Fruit fly (Drosophila melanogaster) whole organism, embryonic: ENCODE data around the gene CG17264.
A peak's percentile ranks its signal among the peaks of the same experiment; 100 is the strongest.

Experiments
- Abd-B ChIP-seq: fragments of 200-800 bp; sonication (Bioruptor generic); optimal IDR thresholded peaks from 2 replicates; lab custom pipeline; 2018; ENCODE audit warnings: missing biosample characterization, mild to moderate bottlenecking, missing genetic modification characterization, moderate library complexity
- Ada2b ChIP-seq: fragments of 200-800 bp; sonication (Bioruptor generic); IDR thresholded peaks from 2 replicates; pipeline ENCODE4 v1.3.6; 2022; ENCODE audit warnings: missing biosample characterization, missing genetic modification characterization
- CG10431 ChIP-seq: fragments of 200-800 bp; sonication (Bioruptor generic); optimal IDR thresholded peaks from 3 replicates; lab custom pipeline; 2018; ENCODE audit warnings: missing biosample characterization, mild to moderate bottlenecking, missing genetic modification characterization
- CG11085 ChIP-seq: fragments of 200-800 bp; sonication (Bioruptor generic); IDR thresholded peaks from 2 replicates; pipeline ENCODE4 v1.3.6; 2022; ENCODE audit warnings: missing biosample characterization, missing genetic modification characterization
- CG12942 ChIP-seq: fragments of 200-800 bp; sonication (Bioruptor generic); optimal IDR thresholded peaks from 3 replicates; lab custom pipeline; 2016; ENCODE audit warnings: missing biosample characterization, missing genetic modification characterization
- CG13287 ChIP-seq: fragments of 200-800 bp; sonication (Bioruptor generic); IDR thresholded peaks from 2 replicates; pipeline ENCODE4 v1.3.6; 2022; ENCODE audit warnings: missing biosample characterization, missing genetic modification characterization; ENCODE audit not compliant: partially characterized antibody
- CG13424 ChIP-seq: fragments of 200-800 bp; sonication (Bioruptor generic); optimal IDR thresholded peaks from 2 replicates; lab custom pipeline; 2019; ENCODE audit warnings: missing biosample characterization, mild to moderate bottlenecking, missing genetic modification characterization, moderate library complexity
- CG14667 ChIP-seq: fragments of 200-800 bp; sonication (Bioruptor generic); IDR thresholded peaks from 2 replicates; pipeline ENCODE4 v1.3.6; 2022; ENCODE audit warnings: missing biosample characterization, missing genetic modification characterization
- CG15696 ChIP-seq: fragments of 200-800 bp; sonication (Bioruptor generic); optimal IDR thresholded peaks from 2 replicates; lab custom pipeline; 2019; ENCODE audit warnings: missing biosample characterization, mild to moderate bottlenecking, missing genetic modification characterization, moderate library complexity
- CG17385 ChIP-seq: fragments of 200-800 bp; sonication (Bioruptor generic); optimal IDR thresholded peaks from 3 replicates; lab custom pipeline; 2018; ENCODE audit warnings: missing biosample characterization, mild to moderate bottlenecking, missing genetic modification characterization
- CG17568 ChIP-seq: fragments of 200-800 bp; sonication (Bioruptor generic); optimal IDR thresholded peaks from 2 replicates; lab custom pipeline; 2018; ENCODE audit warnings: missing biosample characterization, mild to moderate bottlenecking, missing genetic modification characterization, moderate library complexity
- CG17829 ChIP-seq: fragments of 200-800 bp; optimal IDR thresholded peaks from 2 replicates; lab custom pipeline; 2019; ENCODE audit warnings: missing biosample characterization, mild to moderate bottlenecking, missing genetic modification characterization, moderate library complexity
- CG2129 ChIP-seq: fragments of 200-800 bp; sonication (Bioruptor generic); IDR thresholded peaks from 2 replicates; pipeline ENCODE4 v1.3.6; 2022; ENCODE audit warnings: missing biosample characterization, missing genetic modification characterization; ENCODE audit not compliant: partially characterized antibody
- CG3065 ChIP-seq: fragments of 200-800 bp; sonication (Bioruptor generic); optimal IDR thresholded peaks from 2 replicates; lab custom pipeline; 2016; ENCODE audit warnings: missing biosample characterization, missing genetic modification characterization
- CG34224 ChIP-seq: fragments of 200-800 bp; sonication (Bioruptor generic); IDR thresholded peaks from 3 replicates; pipeline ENCODE4 v1.3.6; 2022; ENCODE audit warnings: missing biosample characterization, missing genetic modification characterization; ENCODE audit not compliant: partially characterized antibody
- CG4360 ChIP-seq: fragments of 200-800 bp; sonication (Bioruptor generic); IDR thresholded peaks from 2 replicates; pipeline ENCODE4 v1.3.6; 2022; ENCODE audit warnings: missing biosample characterization, missing genetic modification characterization
- CG4854 ChIP-seq: fragments of 200-800 bp; sonication (Bioruptor generic); optimal IDR thresholded peaks from 2 replicates; lab custom pipeline; 2016; ENCODE audit warnings: missing biosample characterization, missing genetic modification characterization, inconsistent platforms
- CG5245 ChIP-seq: fragments of 200-800 bp; sonication (Bioruptor generic); optimal IDR thresholded peaks from 3 replicates; lab custom pipeline; 2016; ENCODE audit warnings: missing biosample characterization, missing genetic modification characterization
- CG6765 ChIP-seq: fragments of 200-800 bp; sonication (Bioruptor generic); optimal IDR thresholded peaks from 3 replicates; lab custom pipeline; 2017; ENCODE audit warnings: missing biosample characterization, mild to moderate bottlenecking, missing genetic modification characterization
- CG6791 ChIP-seq: fragments of 200-800 bp; sonication (Bioruptor generic); IDR thresholded peaks from 3 replicates; pipeline ENCODE4 v1.3.6; 2022; ENCODE audit warnings: missing biosample characterization, missing genetic modification characterization; ENCODE audit not compliant: partially characterized antibody
- CG8359 ChIP-seq: fragments of 200-800 bp; sonication (Bioruptor generic); optimal IDR thresholded peaks from 2 replicates; lab custom pipeline; 2017; ENCODE audit warnings: missing biosample characterization, mild to moderate bottlenecking, missing genetic modification characterization, borderline replicate concordance
- Hr51 ChIP-seq, 2 experiments: fragments of 200-800 bp; sonication (Bioruptor generic); optimal IDR thresholded peaks; 2 replicates in 1 of 2; 3 replicates in 1 of 2; lab custom pipeline; 2016 to 2018; ENCODE audit warnings: missing biosample characterization in 2 of 2, missing genetic modification characterization in 2 of 2, mild to moderate bottlenecking in 1 of 2, moderate library complexity in 1 of 2
- Jarid2 ChIP-seq: fragments of 200-800 bp; sonication (Bioruptor generic); optimal IDR thresholded peaks from 3 replicates; lab custom pipeline; 2017; ENCODE audit warnings: mild to moderate bottlenecking, missing biosample characterization, missing genetic modification reagents, missing genetic modification characterization
- Lim3 ChIP-seq: fragments of 200-800 bp; sonication (Bioruptor generic); IDR thresholded peaks from 2 replicates; pipeline ENCODE4 v1.3.6; 2022; ENCODE audit warnings: missing biosample characterization, missing genetic modification characterization
- Mrtf ChIP-seq: fragments of 200-800 bp; sonication (Bioruptor generic); IDR thresholded peaks from 3 replicates; pipeline ENCODE4 v1.3.6; 2022; ENCODE audit warnings: missing biosample characterization, missing genetic modification characterization
- Neu2 ChIP-seq: fragments of 200-800 bp; sonication (Bioruptor generic); optimal IDR thresholded peaks from 3 replicates; lab custom pipeline; 2016; ENCODE audit warnings: missing biosample characterization, missing genetic modification characterization, borderline replicate concordance
- Ravus ChIP-seq: fragments of 200-800 bp; sonication (Bioruptor generic); IDR thresholded peaks from 2 replicates; pipeline ENCODE4 v1.3.6; 2022; ENCODE audit warnings: missing biosample characterization, missing genetic modification characterization
- Rfx ChIP-seq: fragments of 200-800 bp; sonication (Bioruptor generic); IDR thresholded peaks from 2 replicates; pipeline ENCODE4 v1.3.6; 2022; ENCODE audit warnings: missing biosample characterization, missing genetic modification characterization
- Stat92E ChIP-seq, 3 experiments: fragments of >200 bp in 2 of 3; fragments of 200-800 bp in 1 of 3; sonication (Bioruptor generic) in 1 of 3; optimal IDR thresholded peaks; 2 replicates each; lab custom pipeline; 2017 to 2019; ENCODE audit warnings: missing biosample characterization in 3 of 3, missing genetic modification characterization in 3 of 3, mild to moderate bottlenecking in 1 of 3, moderate library complexity in 1 of 3
- Tbp ChIP-seq: fragments of >200 bp; optimal IDR thresholded peaks from 2 replicates; lab custom pipeline; 2018; ENCODE audit warnings: missing biosample characterization, missing genetic modification characterization
- cato ChIP-seq: fragments of 200-800 bp; sonication (Bioruptor generic); optimal IDR thresholded peaks from 2 replicates; lab custom pipeline; 2016; ENCODE audit warnings: missing biosample characterization, missing genetic modification characterization, borderline replicate concordance
- ci ChIP-seq: fragments of 200-800 bp; sonication (Bioruptor generic); IDR thresholded peaks from 3 replicates; pipeline ENCODE4 v1.3.6; 2022; ENCODE audit warnings: missing biosample characterization, missing genetic modification characterization
- croc ChIP-seq: fragments of 200-800 bp; sonication (Bioruptor generic); conservative IDR thresholded peaks from 3 replicates; pipeline ENCODE4 v1.3.6; 2022; ENCODE audit warnings: missing biosample characterization, missing genetic modification characterization
- crol ChIP-seq: fragments of 200-800 bp; sonication (Bioruptor generic); IDR thresholded peaks from 2 replicates; pipeline ENCODE4 v1.3.6; 2022; ENCODE audit warnings: missing biosample characterization, missing genetic modification characterization
- disco-r ChIP-seq: fragments of 200-800 bp; sonication (Bioruptor generic); optimal IDR thresholded peaks from 2 replicates; lab custom pipeline; 2016; ENCODE audit warnings: missing biosample characterization, missing genetic modification characterization
- ems ChIP-seq: fragments of 200-800 bp; sonication (Bioruptor generic); optimal IDR thresholded peaks from 3 replicates; lab custom pipeline; 2016; ENCODE audit warnings: missing biosample characterization, missing genetic modification characterization
- fd102C ChIP-seq: fragments of 200-800 bp; sonication (Bioruptor generic); optimal IDR thresholded peaks from 2 replicates; lab custom pipeline; 2018; ENCODE audit warnings: missing biosample characterization, mild to moderate bottlenecking, missing genetic modification characterization, moderate library complexity
- gro ChIP-seq: fragments of 200-800 bp; sonication (Bioruptor generic); optimal IDR thresholded peaks from 2 replicates; lab custom pipeline; 2016; ENCODE audit warnings: missing biosample characterization, missing genetic modification characterization
- lab ChIP-seq: fragments of 200-800 bp; sonication (Bioruptor generic); optimal IDR thresholded peaks from 3 replicates; lab custom pipeline; 2017; ENCODE audit warnings: missing biosample characterization, missing genetic modification characterization, mild to moderate bottlenecking, moderate library complexity, missing genetic modification reagents
- lov ChIP-seq, 2 experiments: fragments of 200-800 bp in 1 of 2; fragments of >200 bp in 1 of 2; sonication (Bioruptor generic) in 1 of 2; IDR thresholded peaks in 1 of 2; optimal IDR thresholded peaks in 1 of 2; 2 replicates in 1 of 2; 3 replicates in 1 of 2; pipeline versions ENCODE4 v1.3.6 to Lab custom; 2017 to 2022; ENCODE audit warnings: missing biosample characterization in 1 of 2, missing genetic modification characterization in 1 of 2
- salm ChIP-seq: fragments of 200-800 bp; sonication (Bioruptor generic); optimal IDR thresholded peaks from 2 replicates; lab custom pipeline; 2018; ENCODE audit warnings: missing biosample characterization, mild to moderate bottlenecking, missing genetic modification characterization
- sim ChIP-seq: fragments of 200-800 bp; sonication (Bioruptor generic); IDR thresholded peaks from 2 replicates; pipeline ENCODE4 v1.3.6; 2022; ENCODE audit warnings: missing biosample characterization, missing genetic modification characterization
- sna ChIP-seq: fragments of 200-800 bp; sonication (Bioruptor generic); IDR thresholded peaks from 2 replicates; pipeline ENCODE4 v1.3.6; 2022; ENCODE audit warnings: missing biosample characterization, missing genetic modification characterization; ENCODE audit not compliant: partially characterized antibody
- tgo ChIP-seq: fragments of 200-800 bp; sonication (Bioruptor generic); IDR thresholded peaks from 3 replicates; pipeline ENCODE4 v1.3.6; 2022; ENCODE audit warnings: missing biosample characterization, missing genetic modification characterization
- tll ChIP-seq, 2 experiments: fragments of 200-800 bp in 1 of 2; fragments of >200 bp in 1 of 2; sonication (Bioruptor generic) in 1 of 2; optimal IDR thresholded peaks; 2 replicates each; lab custom pipeline; 2017 to 2019; ENCODE audit warnings: missing biosample characterization in 2 of 2, missing genetic modification characterization in 2 of 2, mild to moderate bottlenecking in 1 of 2, moderate library complexity in 1 of 2
- twi ChIP-seq: fragments of 200-800 bp; optimal IDR thresholded peaks from 2 replicates; lab custom pipeline; 2019; ENCODE audit warnings: missing biosample characterization, mild to moderate bottlenecking, missing genetic modification characterization, moderate library complexity
- vnd ChIP-seq: fragments of 200-800 bp; sonication (Bioruptor generic); IDR thresholded peaks from 3 replicates; pipeline ENCODE4 v1.3.6; 2022; ENCODE audit warnings: missing biosample characterization, missing genetic modification characterization; ENCODE audit not compliant: partially characterized antibody
- zfh2 ChIP-seq: fragments of 200-800 bp; sonication (Bioruptor generic); optimal IDR thresholded peaks from 2 replicates; lab custom pipeline; 2016; ENCODE audit warnings: missing biosample characterization, missing genetic modification characterization

CG17264 gene

DNA sequence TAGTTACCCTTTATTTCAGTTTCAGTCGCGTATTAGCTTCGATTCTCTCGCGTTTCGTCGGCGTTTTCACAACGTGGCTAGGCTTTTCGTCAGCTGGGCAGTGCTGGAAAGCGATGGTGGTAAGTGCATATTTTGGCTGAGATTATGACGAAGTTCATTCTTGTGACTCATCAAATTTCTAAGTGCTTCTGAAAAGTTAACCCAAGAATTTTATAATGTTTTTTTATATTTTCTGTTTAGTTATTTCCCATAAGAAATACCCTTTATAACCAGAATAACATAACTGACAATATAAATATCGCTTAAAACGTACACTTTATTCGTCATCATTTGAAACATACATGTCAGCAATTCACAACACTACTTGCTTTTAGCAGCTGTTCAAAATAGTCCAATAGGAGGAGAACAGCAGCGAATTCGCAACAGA lies 18.9 kb downstream of the CG17264 start, which contains the start of the genes CG17260 and SerRS (continued):
- peak; percentile 61 for TF ChIP-seq Jarid2
- TF ChIP-seq sim (GFP tag; lab: Robert Waterston, UW): no peak
- no peak for TF ChIP-seq lov (optimal IDR thresholded peaks at IDR 0.05; lab: Kevin White, UChicago)
- TF ChIP-seq lov (GFP tag; IDR thresholded peaks at IDR 0.05; lab: Robert Waterston, UW): 0 out of 3 replicates have a peak, but pooled peaks have one; percentile 35
- peak; percentile 94 for TF ChIP-seq CG14667 (GFP tag; lab: Robert Waterston, UW)
- peak; percentile 92 for TF ChIP-seq CG12942 (GFP tag; lab: Kevin White, UChicago)
- TF ChIP-seq lab (GFP tag; lab: Kevin White, UChicago): peak; percentile 94
- TF ChIP-seq twi (tag; lab: Kevin White, UChicago): peak; percentile 87
- TF ChIP-seq sna (GFP tag; lab: Robert Waterston, UW): no peak
- TF ChIP-seq CG11085: peak; percentile 92
- peak; percentile 92 for TF ChIP-seq gro
- TF ChIP-seq Rfx (GFP tag; lab: Robert Waterston, UW): peak; percentile 94
- TF ChIP-seq CG2129 (GFP tag; lab: Robert Waterston, UW): no peak
- TF ChIP-seq fd102C (GFP tag; lab: Kevin White, UChicago): peak; percentile 48
- TF ChIP-seq vnd (GFP tag; lab: Robert Waterston, UW): peak; percentile 46; the same call in 1 of the 3 replicates
- peak in 1 of 3 experiments; percentile 37 for TF ChIP-seq Stat92E (GFP tag; optimal IDR thresholded peaks at IDR 0.05; lab: Kevin White, UChicago)
- TF ChIP-seq Ada2b: peak; percentile 91
- TF ChIP-seq CG17385 (GFP tag; lab: Kevin White, UChicago): peak; percentile 85
- TF ChIP-seq CG6765 (GFP tag; lab: Kevin White, UChicago): peak; percentile 82
- peak; percentile 74 for TF ChIP-seq CG8359 (GFP tag; lab: Kevin White, UChicago)
- peak; percentile 77; the same call in 1 of the 3 replicates for TF ChIP-seq ci (GFP tag; lab: Robert Waterston, UW)
- TF ChIP-seq Mrtf (GFP tag; lab: Robert Waterston, UW): peak; percentile 88
- TF ChIP-seq CG17829 (tag; lab: Kevin White, UChicago): peak; percentile 92
- peak; percentile 94 for TF ChIP-seq tgo (GFP tag; lab: Robert Waterston, UW)
- TF ChIP-seq Ravus (GFP tag; lab: Robert Waterston, UW): peak; percentile 78
- TF ChIP-seq croc: peak; percentile 89
- TF ChIP-seq Tbp: no peak
- TF ChIP-seq Neu2 (GFP tag; lab: Kevin White, UChicago): peak; percentile 25
- TF ChIP-seq salm: peak; percentile 76
- TF ChIP-seq CG10431: peak; percentile 73
- TF ChIP-seq CG13424 (tag; lab: Kevin White, UChicago): peak; percentile 94
- TF ChIP-seq crol (GFP tag; lab: Robert Waterston, UW): no peak; the same call in 1 of the 2 replicates
- no peak for TF ChIP-seq CG4360
- TF ChIP-seq CG6791 (GFP tag; lab: Robert Waterston, UW): no peak
- peak; percentile 86 for TF ChIP-seq cato
- peak; percentile 34 to 49 for TF ChIP-seq tll (GFP tag; optimal IDR thresholded peaks at IDR 0.05; lab: Kevin White, UChicago)
- peak; percentile 85 for TF ChIP-seq CG15696 (tag; lab: Kevin White, UChicago)
- no peak for TF ChIP-seq CG17568 (GFP tag; lab: Kevin White, UChicago)
- peak; percentile 87 for TF ChIP-seq CG4854 (GFP tag; lab: Kevin White, UChicago)
- TF ChIP-seq CG5245 (GFP tag; lab: Kevin White, UChicago): peak; percentile 81
- peak; percentile 83 for TF ChIP-seq CG3065 (GFP tag; lab: Kevin White, UChicago)
- TF ChIP-seq ems: peak; percentile 84
- 0 out of 3 replicates have a peak, but pooled peaks have one; percentile 36 for TF ChIP-seq CG34224 (GFP tag; lab: Robert Waterston, UW)
- peak; percentile 85 for TF ChIP-seq disco-r
- TF ChIP-seq zfh2 (GFP tag; lab: Kevin White, UChicago): peak; percentile 97
- TF ChIP-seq Lim3 (GFP tag; lab: Robert Waterston, UW): peak; percentile 57; the same call in 1 of the 2 replicates
- peak; percentile 92 for TF ChIP-seq Abd-B (GFP tag; lab: Kevin White, UChicago)
- peak; percentile 64 for TF ChIP-seq CG13287 (GFP tag; lab: Robert Waterston, UW)
- peak in 1 of 2 experiments; percentile 88 for TF ChIP-seq Hr51 (GFP tag; optimal IDR thresholded peaks at IDR 0.05; lab: Kevin White, UChicago)
